Worm (Caenorhabditis elegans): ENCODE results near the gene Y17D7C.6.

DNA sequence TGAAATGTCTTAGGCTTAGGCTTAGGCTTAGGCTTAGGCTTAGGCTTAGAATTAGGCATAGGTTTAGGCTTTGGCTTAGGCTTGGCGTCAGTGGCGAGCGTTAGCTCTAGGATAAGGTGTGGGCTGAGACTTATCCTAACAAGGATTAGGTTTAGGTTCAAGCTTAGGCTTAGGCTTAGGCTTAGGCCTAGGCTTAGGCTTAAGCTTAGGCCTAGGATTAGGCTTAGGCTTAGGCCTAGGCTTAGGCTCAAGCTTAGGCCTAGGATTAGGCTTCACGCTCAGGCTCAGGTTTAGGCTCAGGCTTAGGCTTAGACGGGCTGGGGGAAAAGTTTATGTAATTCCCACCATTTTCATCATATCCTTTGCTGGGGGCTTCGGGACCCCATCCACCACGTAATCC lies 24.3 kb downstream of the Y17D7C.6 start:
- TF ChIP-seq Y22D7AL.16 (tag; optimal IDR thresholded peaks at IDR 0.05) (no peak), pha-4 (tag; optimal IDR thresholded peaks at IDR 0.05) (no peak), ceh-19 (GFP tag; optimal IDR thresholded peaks at IDR 0.05) (no peak), unc-42 (tag; optimal IDR thresholded peaks at IDR 0.05) (no peak), pha-2 (tag; optimal IDR thresholded peaks at IDR 0.05) (no peak), ceh-24 (tag; optimal IDR thresholded peaks at IDR 0.05) (no peak), ama-1 (optimal IDR thresholded peaks at IDR 0.05) (no peak), gmeb-2 (tag; optimal IDR thresholded peaks at IDR 0.05) (no peak), dve-1 (tag; optimal IDR thresholded peaks at IDR 0.05) (peak; percentile 95), ceh-9 (tag; optimal IDR thresholded peaks at IDR 0.05) (no peak)

All from whole organism, late embryonic.